Fruit fly (Drosophila melanogaster): ENCODE results near the gene Ir67c.

The Ir67c gene

dm6 chr3L:10439873-10440272, 6.0 kb upstream of the Ir67c start:
- peak; percentile 24 for TF ChIP-seq CG32006 (GFP tag; optimal IDR thresholded peaks at IDR 0.05)
- peak; percentile 45; the same call in 1 of the 3 replicates for TF ChIP-seq eg (GFP tag; IDR thresholded peaks at IDR 0.05)
- TF ChIP-seq CG10669 (GFP tag; optimal IDR thresholded peaks at IDR 0.05) = no peak
- no peak for TF ChIP-seq CG34406 (GFP tag; optimal IDR thresholded peaks at IDR 0.05)
- TF ChIP-seq Hr4 (GFP tag; optimal IDR thresholded peaks at IDR 0.05) = peak; percentile 59
- TF ChIP-seq Ets21C (GFP tag; optimal IDR thresholded peaks at IDR 0.05) = no peak
- no peak for TF ChIP-seq topi (GFP tag; optimal IDR thresholded peaks at IDR 0.05)
- TF ChIP-seq CG15336 (GFP tag; IDR thresholded peaks at IDR 0.05) = peak; percentile 57; the same call in 1 of the 2 replicates
- TF ChIP-seq CG6854 (GFP tag; optimal IDR thresholded peaks at IDR 0.05) = no peak
- peak; percentile 30; the same call in 2 of the 3 replicates for TF ChIP-seq CG8119 (GFP tag; IDR thresholded peaks at IDR 0.05)
- TF ChIP-seq Eip75B (GFP tag; optimal IDR thresholded peaks at IDR 0.05) = no peak
- TF ChIP-seq lz (GFP tag; optimal IDR thresholded peaks at IDR 0.05) = no peak

- TF ChIP-seq ss (GFP tag; optimal IDR thresholded peaks at IDR 0.05) (no peak), svp (GFP tag) (no peak), CG32006 (GFP tag; optimal IDR thresholded peaks at IDR 0.05) (no peak), Smox (GFP tag; optimal IDR thresholded peaks at IDR 0.05) (no peak), CG6854 (GFP tag; optimal IDR thresholded peaks at IDR 0.05) (no peak), CG6163 (GFP tag; IDR thresholded peaks at IDR 0.05) (no peak)
Measured at dm6 chr3L:10431883-10432282, 2.0 kb downstream of the Ir67c start, which contains the start of gene Ir67b. Ir67b (minus strand) TSS chr3L:10431983.

- no peak for TF ChIP-seq CG9139 (GFP tag; optimal IDR thresholded peaks at IDR 0.05)
- no peak for TF ChIP-seq Smox (GFP tag; optimal IDR thresholded peaks at IDR 0.05)
- peak; percentile 63 for TF ChIP-seq CG32006 (GFP tag; optimal IDR thresholded peaks at IDR 0.05)
- no peak for TF ChIP-seq Sox102F (GFP tag; optimal IDR thresholded peaks at IDR 0.05)
- peak; percentile 49 for TF ChIP-seq CG6276 (GFP tag; optimal IDR thresholded peaks at IDR 0.05)
- no peak for TF ChIP-seq achi (GFP tag; optimal IDR thresholded peaks at IDR 0.05)
- no peak for TF ChIP-seq acj6 (GFP tag; optimal IDR thresholded peaks at IDR 0.05)
- no peak for TF ChIP-seq CG6792 (GFP tag; optimal IDR thresholded peaks at IDR 0.05)
- peak; percentile 52 for TF ChIP-seq Eip78C (GFP tag)
- peak; percentile 6 for TF ChIP-seq CG4318 (GFP tag; optimal IDR thresholded peaks at IDR 0.05)
- 0 out of 2 replicates have a peak, but pooled peaks have one; percentile 12 for TF ChIP-seq CG15336 (GFP tag; IDR thresholded peaks at IDR 0.05)
- TF ChIP-seq Hr4 (GFP tag; optimal IDR thresholded peaks at IDR 0.05) = peak; percentile 64
- TF ChIP-seq CG8632 (GFP tag; optimal IDR thresholded peaks at IDR 0.05) = no peak
- no peak for TF ChIP-seq fkh (GFP tag; optimal IDR thresholded peaks at IDR 0.05)
- no peak for TF ChIP-seq Met (GFP tag; optimal IDR thresholded peaks at IDR 0.05)
- TF ChIP-seq CG31627 (GFP tag; optimal IDR thresholded peaks at IDR 0.05) = no peak
- TF ChIP-seq salr (GFP tag; optimal IDR thresholded peaks at IDR 0.05) = no peak
- peak; percentile 42; the same call in 1 of the 3 replicates for TF ChIP-seq CG8119 (GFP tag; IDR thresholded peaks at IDR 0.05)
- TF ChIP-seq Blimp-1 (GFP tag; optimal IDR thresholded peaks at IDR 0.05) = no peak
Measured at dm6 chr3L:10429474-10429873, 4.4 kb downstream of the Ir67c start.

dm6 chr3L:10428746-10429145, 5.2 kb downstream of the Ir67c start:
- TF ChIP-seq achi (GFP tag; optimal IDR thresholded peaks at IDR 0.05) = peak; percentile 46
- TF ChIP-seq Gug (GFP tag; IDR thresholded peaks at IDR 0.05) = 0 out of 2 replicates have a peak, but pooled peaks have one; percentile 9
- TF ChIP-seq CG7368 (GFP tag; optimal IDR thresholded peaks at IDR 0.05) = no peak
- TF ChIP-seq CG34406 (GFP tag; optimal IDR thresholded peaks at IDR 0.05) = no peak
- TF ChIP-seq eg (GFP tag; IDR thresholded peaks at IDR 0.05) = peak; percentile 51; the same call in 1 of the 3 replicates
- TF ChIP-seq Hr4 (GFP tag; optimal IDR thresholded peaks at IDR 0.05) = peak; percentile 83
- no peak for TF ChIP-seq fd85E (GFP tag; optimal IDR thresholded peaks at IDR 0.05)
- peak; percentile 6 for TF ChIP-seq acj6 (GFP tag; optimal IDR thresholded peaks at IDR 0.05)
- peak; percentile 93 for TF ChIP-seq CG8119 (GFP tag; IDR thresholded peaks at IDR 0.05)
- TF ChIP-seq dac (GFP tag; optimal IDR thresholded peaks at IDR 0.05) = peak; percentile 84
- TF ChIP-seq net (GFP tag; optimal IDR thresholded peaks at IDR 0.05) = no peak
- peak; percentile 91 for TF ChIP-seq CG4318 (GFP tag; optimal IDR thresholded peaks at IDR 0.05)
- TF ChIP-seq OdsH (GFP tag; optimal IDR thresholded peaks at IDR 0.05) = peak; percentile 52
- peak; percentile 57 for TF ChIP-seq Eip78C (GFP tag)
- TF ChIP-seq CG32006 (GFP tag; optimal IDR thresholded peaks at IDR 0.05) = peak; percentile 97
- peak; percentile 36 for TF ChIP-seq CG3919 (GFP tag; optimal IDR thresholded peaks at IDR 0.05)
- peak; percentile 76 for TF ChIP-seq CG6276 (GFP tag; optimal IDR thresholded peaks at IDR 0.05)
- peak in 1 of 2 experiments; percentile 71 for TF ChIP-seq salr (GFP tag; optimal IDR thresholded peaks at IDR 0.05)
- TF ChIP-seq CG11762 (GFP tag; optimal IDR thresholded peaks at IDR 0.05; ENCODE audit: insufficient read depth) = peak; percentile 11
- peak; percentile 75 for TF ChIP-seq Lpt (GFP tag; optimal IDR thresholded peaks at IDR 0.05)
- peak; percentile 89 for TF ChIP-seq CG15336 (GFP tag; IDR thresholded peaks at IDR 0.05)

Data from whole organism, prepupa.